Worm (Caenorhabditis elegans) whole organism, midembryonic: ENCODE data around the gene try-12.
"Not testable (repeated sequence)": the region's sequence is repeated elsewhere in the genome, so short reads cannot be mapped to it uniquely, and the experiment has no call there.

ENCODE experiments used
- flt-1 ChIP-seq: fragments of 200-800 bp; sonication (Bioruptor generic); IDR thresholded peaks from 2 replicates; pipeline ENCODE4 v1.3.6; 2022; ENCODE audit warnings: missing genetic modification characterization, missing compliant biosample characterization
- med-1 ChIP-seq: sonication (generic microtip); optimal IDR thresholded peaks from 2 replicates; lab custom pipeline; 2017; ENCODE audit warnings: missing genetic modification characterization, mild to moderate bottlenecking, missing compliant biosample characterization, antibody characterized with exemption, missing genetic modification reagents; ENCODE audit not compliant: insufficient read depth
- ref-1 ChIP-seq: fragments of 200-800 bp; sonication (Bioruptor generic); conservative IDR thresholded peaks from 2 replicates; pipeline ENCODE4 v1.3.6; 2022; ENCODE audit warnings: missing genetic modification reagents, missing genetic modification characterization, missing compliant biosample characterization
- ztf-29 ChIP-seq: fragments of 200-800 bp; sonication (Bioruptor generic); IDR thresholded peaks from 2 replicates; pipeline ENCODE4 v1.3.6; 2022; ENCODE audit warnings: missing genetic modification reagents, missing genetic modification characterization, missing compliant biosample characterization

- TF ChIP-seq ref-1 (GFP tag; lab: Robert Waterston, UW); ztf-29 (GFP tag; lab: Robert Waterston, UW); med-1; flt-1: not testable (repeated sequence)
Measured at ce11 chrV:7444331-7444730, 4.8 kb upstream of the try-12 start, which contains the start of gene nhr-141.
